Fruit fly (Drosophila melanogaster): ENCODE data around the gene CG5866.

Gene CG5866

DNA sequence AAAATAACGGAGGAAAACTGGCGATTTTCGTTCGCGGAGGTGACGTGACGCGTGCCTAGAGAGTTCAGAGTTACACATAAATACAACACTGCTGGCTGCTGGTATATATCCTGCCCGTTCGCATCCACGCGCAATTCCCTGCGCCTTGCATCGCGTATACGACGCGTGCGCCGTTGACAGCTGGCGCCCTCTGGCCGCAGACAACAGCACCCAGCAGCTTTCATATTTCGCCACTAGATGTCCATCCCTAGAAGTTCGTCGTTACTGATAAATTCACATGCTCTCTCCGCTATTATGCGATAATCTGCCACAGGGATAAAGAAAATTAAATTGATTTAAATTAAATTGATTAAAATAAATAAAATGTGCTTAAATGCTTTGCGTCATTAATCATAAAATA lies 13.1 kb upstream of the CG5866 start, which contains the start of gene Sur-8:
Sur-8 (minus strand) TSS at position 82 of the 400 bp plus-strand sequence.
- TF ChIP-seq CG11762 (GFP tag; optimal IDR thresholded peaks at IDR 0.05; ENCODE audit: insufficient read depth) (peak; percentile 15), CG6276 (GFP tag; optimal IDR thresholded peaks at IDR 0.05) (no peak), Eip93F (GFP tag; optimal IDR thresholded peaks at IDR 0.05) (no peak), Gug (GFP tag; IDR thresholded peaks at IDR 0.05) (no peak), CG8319 (GFP tag; optimal IDR thresholded peaks at IDR 0.05) (peak; percentile 38), Eip78C (GFP tag) (peak; percentile 76), vri (GFP tag; optimal IDR thresholded peaks at IDR 0.05) (peak; percentile 35), Smox (GFP tag; optimal IDR thresholded peaks at IDR 0.05) (peak; percentile 30), CG10669 (GFP tag; optimal IDR thresholded peaks at IDR 0.05) (no peak), CG3032 (tag; optimal IDR thresholded peaks at IDR 0.05) (no peak), CG8119 (GFP tag; IDR thresholded peaks at IDR 0.05) (no peak), esn (GFP tag; optimal IDR thresholded peaks at IDR 0.05) (peak; percentile 62), CG3919 (GFP tag; optimal IDR thresholded peaks at IDR 0.05) (peak; percentile 69), CG31627 (GFP tag; optimal IDR thresholded peaks at IDR 0.05) (peak; percentile 58), dac (GFP tag; optimal IDR thresholded peaks at IDR 0.05) (peak; percentile 27), Hr38 (GFP tag; optimal IDR thresholded peaks at IDR 0.05) (no peak), fd59A (GFP tag; optimal IDR thresholded peaks at IDR 0.05) (no peak), Ets21C (GFP tag; optimal IDR thresholded peaks at IDR 0.05) (peak; percentile 4), Eip75B (GFP tag; optimal IDR thresholded peaks at IDR 0.05) (peak; percentile 30), Ets96B (tag; optimal IDR thresholded peaks at IDR 0.05) (no peak), Hr39 (GFP tag; optimal IDR thresholded peaks at IDR 0.05) (peak; percentile 64), CG6163 (GFP tag; IDR thresholded peaks at IDR 0.05) (no peak), acj6 (GFP tag; optimal IDR thresholded peaks at IDR 0.05) (peak; percentile 33), cyc (GFP tag; optimal IDR thresholded peaks at IDR 0.05) (peak; percentile 63), CG11294 (GFP tag; IDR thresholded peaks at IDR 0.05) (no peak), CG9139 (GFP tag; optimal IDR thresholded peaks at IDR 0.05) (peak; percentile 9), CG7368 (GFP tag; optimal IDR thresholded peaks at IDR 0.05) (peak; percentile 8), CG6792 (GFP tag; optimal IDR thresholded peaks at IDR 0.05) (peak; percentile 23), CG11902 (GFP tag; optimal IDR thresholded peaks at IDR 0.05) (no peak), CG1621 (tag; optimal IDR thresholded peaks at IDR 0.05) (no peak), Sox14 (GFP tag; optimal IDR thresholded peaks at IDR 0.05) (peak; percentile 52), Blimp-1 (GFP tag; optimal IDR thresholded peaks at IDR 0.05) (no peak), pdm3 (GFP tag; optimal IDR thresholded peaks at IDR 0.05) (peak; percentile 65), CG8632 (GFP tag; optimal IDR thresholded peaks at IDR 0.05) (no peak), achi (GFP tag; optimal IDR thresholded peaks at IDR 0.05) (no peak), salr (GFP tag; optimal IDR thresholded peaks at IDR 0.05) (no peak), svp (GFP tag) (peak; percentile 68), CG15336 (GFP tag; IDR thresholded peaks at IDR 0.05) (no peak), CG34406 (GFP tag; optimal IDR thresholded peaks at IDR 0.05) (peak; percentile 6), CG4318 (GFP tag; optimal IDR thresholded peaks at IDR 0.05) (no peak), topi (GFP tag; optimal IDR thresholded peaks at IDR 0.05) (peak; percentile 32), lz (GFP tag; optimal IDR thresholded peaks at IDR 0.05) (peak; percentile 55), fkh (GFP tag; optimal IDR thresholded peaks at IDR 0.05) (peak; percentile 1), dsx (GFP tag; optimal IDR thresholded peaks at IDR 0.05; ENCODE audit: poor library complexity, severe bottlenecking) (no peak), CG6808 (GFP tag; optimal IDR thresholded peaks at IDR 0.05) (no peak), net (GFP tag; optimal IDR thresholded peaks at IDR 0.05) (peak; percentile 49), eg (GFP tag; IDR thresholded peaks at IDR 0.05) (no peak; the same call in 2 of the 3 replicates), CG6854 (GFP tag; optimal IDR thresholded peaks at IDR 0.05) (no peak), Sox15 (GFP tag; optimal IDR thresholded peaks at IDR 0.05) (no peak), CG32006 (GFP tag; optimal IDR thresholded peaks at IDR 0.05) (peak; percentile 26), Met (GFP tag; optimal IDR thresholded peaks at IDR 0.05) (peak; percentile 54), fd85E (GFP tag; optimal IDR thresholded peaks at IDR 0.05) (no peak), OdsH (GFP tag; optimal IDR thresholded peaks at IDR 0.05) (peak; percentile 51)
